Worm (Caenorhabditis elegans) whole organism, young adult: ENCODE results near the gene sfrp-1.

ENCODE experiments used
- B0035.1 ChIP-seq: sonication (generic microtip); optimal IDR thresholded peaks from 2 replicates; lab custom pipeline; 2016; ENCODE audit warnings: missing genetic modification characterization, mild to moderate bottlenecking, missing compliant biosample characterization, missing genotype, missing genetic modification reagents
- B0336.3 ChIP-seq: fragments of 200-800 bp; sonication (Bioruptor generic); IDR thresholded peaks from 2 replicates; pipeline ENCODE4 v1.3.6; 2022; ENCODE audit warnings: missing genetic modification characterization, missing compliant biosample characterization
- F10E7.11 ChIP-seq: sonication (generic microtip); optimal IDR thresholded peaks from 2 replicates; lab custom pipeline; 2017; ENCODE audit warnings: mild to moderate bottlenecking, missing genetic modification characterization, moderate library complexity, missing compliant biosample characterization
- F49E8.2 ChIP-seq: sonication (generic microtip); optimal IDR thresholded peaks from 3 replicates; lab custom pipeline; 2017; ENCODE audit warnings: missing genetic modification characterization, mild to moderate bottlenecking, missing compliant biosample characterization, antibody characterized with exemption, moderate library complexity; ENCODE audit not compliant: insufficient read depth
- T07F8.4 ChIP-seq: sonication (generic microtip); optimal IDR thresholded peaks from 2 replicates; lab custom pipeline; 2016; ENCODE audit warnings: mild to moderate bottlenecking, missing genetic modification characterization, moderate library complexity, missing compliant biosample characterization
- atf-7 ChIP-seq: sonication (generic microtip); optimal IDR thresholded peaks from 2 replicates; lab custom pipeline; 2017; ENCODE audit warnings: mild to moderate bottlenecking, missing genetic modification characterization, missing compliant biosample characterization
- attf-3 ChIP-seq: fragments of 200-800 bp; sonication (Bioruptor generic); conservative IDR thresholded peaks from 2 replicates; pipeline ENCODE4 v1.3.6; 2022; ENCODE audit warnings: missing genetic modification reagents, missing genetic modification characterization, missing compliant biosample characterization
- ceh-40 ChIP-seq: fragments of 200-800 bp; sonication (Bioruptor generic); IDR thresholded peaks from 2 replicates; pipeline ENCODE4 v1.3.6; 2022; ENCODE audit warnings: missing genetic modification characterization, missing compliant biosample characterization
- die-1 ChIP-seq: sonication (generic microtip); optimal IDR thresholded peaks from 2 replicates; lab custom pipeline; 2016; ENCODE audit warnings: missing genotype, mild to moderate bottlenecking, missing genetic modification characterization, missing compliant biosample characterization
- ets-4 ChIP-seq: fragments of 200-800 bp; sonication (Bioruptor generic); optimal IDR thresholded peaks from 2 replicates; lab custom pipeline; 2018; ENCODE audit warnings: mild to moderate bottlenecking, missing genetic modification characterization, missing compliant biosample characterization
- gei-17 ChIP-seq: fragments of 200-800 bp; sonication (Bioruptor generic); optimal IDR thresholded peaks from 2 replicates; lab custom pipeline; 2018; ENCODE audit warnings: mild to moderate bottlenecking, missing genetic modification characterization, missing compliant biosample characterization
- sdz-38 ChIP-seq: sonication (generic microtip); optimal IDR thresholded peaks from 2 replicates; lab custom pipeline; 2016; ENCODE audit warnings: missing genotype, missing genetic modification characterization, missing compliant biosample characterization

ce11 chrIV:6376473-6377115 is 25.6 kb downstream of the sfrp-1 start, which contains the start of the genes hrpf-2 and bli-6:
- TF ChIP-seq sdz-38 (no peak), B0035.1 (no peak), ceh-40 (no peak), F49E8.2 (tag; lab: Kevin White, UChicago) (no peak), ets-4 (GFP tag; lab: Kevin White, UChicago) (no peak), B0336.3 (GFP tag; lab: Robert Waterston, UW) (no peak), die-1 (tag; lab: Kevin White, UChicago) (no peak), attf-3 (no peak), atf-7 (no peak), gei-17 (no peak), T07F8.4 (no peak), F10E7.11 (tag; lab: Kevin White, UChicago) (no peak)
